Fruit fly (Drosophila melanogaster) whole organism, adult: ENCODE data around the gene CG32488.
A peak's percentile ranks its signal among the peaks of the same experiment; 100 is the strongest.

Experiments used
- CG11617 ChIP-seq: fragments of 200-800 bp; sonication (Bioruptor generic); optimal IDR thresholded peaks from 2 replicates; lab custom pipeline; 2017; ENCODE audit warnings: mild to moderate bottlenecking, missing biosample characterization, missing genetic modification reagents, missing genetic modification characterization
- CG12768 ChIP-seq: fragments of 200-800 bp; sonication (Bioruptor generic); optimal IDR thresholded peaks from 2 replicates; lab custom pipeline; 2017; ENCODE audit warnings: missing biosample characterization, missing genetic modification characterization, mild to moderate bottlenecking, moderate library complexity, missing genetic modification reagents
- CG33017 ChIP-seq: fragments of 200-800 bp; sonication (Bioruptor generic); optimal IDR thresholded peaks from 2 replicates; lab custom pipeline; 2018; ENCODE audit warnings: missing biosample characterization, mild to moderate bottlenecking, missing genetic modification characterization, moderate library complexity
- CG5204 ChIP-seq: fragments of 200-800 bp; sonication (Bioruptor generic); optimal IDR thresholded peaks from 2 replicates; lab custom pipeline; 2016; ENCODE audit warnings: missing biosample characterization, missing genetic modification characterization
- Clk ChIP-seq: fragments of 200-800 bp; sonication (Bioruptor generic); optimal IDR thresholded peaks from 2 replicates; lab custom pipeline; 2017; ENCODE audit warnings: missing biosample characterization, missing genetic modification characterization
- Mnt ChIP-seq: fragments of 200-800 bp; sonication (Bioruptor generic); optimal IDR thresholded peaks from 2 replicates; lab custom pipeline; 2016; ENCODE audit warnings: missing biosample characterization, mild to moderate bottlenecking, missing genetic modification characterization
- bab1 ChIP-seq: fragments of 200-800 bp; sonication (Bioruptor generic); optimal IDR thresholded peaks from 3 replicates; lab custom pipeline; 2019; ENCODE audit warnings: missing biosample characterization, mild to moderate bottlenecking, missing genetic modification characterization, moderate library complexity
- cic ChIP-seq: fragments of 200-800 bp; sonication (Bioruptor generic); optimal IDR thresholded peaks from 2 replicates; lab custom pipeline; 2017; ENCODE audit warnings: missing biosample characterization, mild to moderate bottlenecking, missing genetic modification characterization, moderate library complexity
- cnc ChIP-seq, 2 experiments: fragments of >200 bp; optimal IDR thresholded peaks; 2 replicates each; lab custom pipeline; 2017
- kay ChIP-seq: fragments of 200-800 bp; sonication (Bioruptor generic); peaks from one replicate; lab custom pipeline; 2016; ENCODE audit warnings: missing biosample characterization, missing genetic modification characterization, borderline replicate concordance
- tj ChIP-seq: fragments of 200-800 bp; sonication (Bioruptor generic); optimal IDR thresholded peaks from 3 replicates; lab custom pipeline; 2017; ENCODE audit warnings: missing biosample characterization, mild to moderate bottlenecking, missing genetic modification characterization, moderate library complexity

DNA sequence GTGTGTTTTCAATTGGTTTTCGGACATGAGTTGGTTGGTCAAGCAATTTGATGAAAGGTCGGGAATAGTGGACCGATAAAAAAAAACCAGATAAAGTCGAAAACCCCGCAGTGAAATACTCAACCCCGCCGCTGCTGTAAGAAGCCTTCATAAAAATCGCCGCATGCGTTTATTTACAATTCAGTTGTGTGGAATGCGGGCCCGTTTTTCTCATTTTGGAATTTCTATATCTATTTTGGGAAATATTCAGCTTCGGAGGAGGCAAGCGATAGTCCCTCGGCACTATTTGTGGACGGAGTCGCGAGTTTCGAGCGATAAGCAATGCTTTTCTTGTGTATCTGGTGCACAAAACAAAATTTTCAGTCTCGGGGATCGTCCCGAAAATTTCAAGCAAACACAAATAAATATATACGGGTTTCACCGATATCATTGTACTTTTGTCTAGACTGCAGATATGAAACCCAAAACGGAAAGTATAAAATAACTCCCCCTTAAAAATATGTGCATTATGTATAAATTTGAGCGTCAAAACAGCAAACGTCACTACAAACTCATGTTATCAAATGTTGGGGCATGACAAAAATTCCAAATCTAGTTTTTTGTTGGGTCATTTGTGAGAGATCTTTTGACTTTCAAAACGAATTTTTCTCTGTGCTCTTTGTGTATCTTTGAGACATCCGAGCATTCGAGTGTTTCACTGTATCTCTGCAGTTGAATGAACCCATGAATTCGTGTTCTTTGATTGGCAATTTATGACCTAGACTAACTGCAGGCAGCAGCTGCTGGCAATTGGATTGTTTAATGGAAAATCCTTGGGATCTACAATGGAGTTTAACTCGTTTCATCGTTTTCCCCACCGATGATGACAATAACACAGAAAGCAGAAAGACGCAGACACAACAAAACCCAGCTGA is 43.4 kb upstream of the CG32488 start:
- TF ChIP-seq tj, result peak; percentile 74
- no peak for TF ChIP-seq Clk
- no peak for TF ChIP-seq CG33017 (tag; lab: Kevin White, UChicago)
- TF ChIP-seq CG12768 (GFP tag; lab: Kevin White, UChicago), result no peak
- TF ChIP-seq CG5204, result no peak
- TF ChIP-seq bab1 (GFP tag; lab: Kevin White, UChicago), result no peak
- TF ChIP-seq cnc (optimal IDR thresholded peaks at IDR 0.05; lab: Kevin White, UChicago), result no peak
- no peak for TF ChIP-seq CG11617 (GFP tag; lab: Kevin White, UChicago)
- TF ChIP-seq cic (GFP tag; lab: Kevin White, UChicago), result no peak
- TF ChIP-seq kay, result no peak
- TF ChIP-seq Mnt, result no peak
